Fruit fly (Drosophila melanogaster) ovary, adult (tissue): ENCODE data around the gene Dad.

Experiments
- CG17801 ChIP-seq: fragments of 200-800 bp; optimal IDR thresholded peaks from 2 replicates; lab custom pipeline; 2019; ENCODE audit warnings: missing biosample characterization, mild to moderate bottlenecking, missing genetic modification characterization, moderate library complexity; ENCODE audit not compliant: partially characterized antibody

The Dad gene

DNA sequence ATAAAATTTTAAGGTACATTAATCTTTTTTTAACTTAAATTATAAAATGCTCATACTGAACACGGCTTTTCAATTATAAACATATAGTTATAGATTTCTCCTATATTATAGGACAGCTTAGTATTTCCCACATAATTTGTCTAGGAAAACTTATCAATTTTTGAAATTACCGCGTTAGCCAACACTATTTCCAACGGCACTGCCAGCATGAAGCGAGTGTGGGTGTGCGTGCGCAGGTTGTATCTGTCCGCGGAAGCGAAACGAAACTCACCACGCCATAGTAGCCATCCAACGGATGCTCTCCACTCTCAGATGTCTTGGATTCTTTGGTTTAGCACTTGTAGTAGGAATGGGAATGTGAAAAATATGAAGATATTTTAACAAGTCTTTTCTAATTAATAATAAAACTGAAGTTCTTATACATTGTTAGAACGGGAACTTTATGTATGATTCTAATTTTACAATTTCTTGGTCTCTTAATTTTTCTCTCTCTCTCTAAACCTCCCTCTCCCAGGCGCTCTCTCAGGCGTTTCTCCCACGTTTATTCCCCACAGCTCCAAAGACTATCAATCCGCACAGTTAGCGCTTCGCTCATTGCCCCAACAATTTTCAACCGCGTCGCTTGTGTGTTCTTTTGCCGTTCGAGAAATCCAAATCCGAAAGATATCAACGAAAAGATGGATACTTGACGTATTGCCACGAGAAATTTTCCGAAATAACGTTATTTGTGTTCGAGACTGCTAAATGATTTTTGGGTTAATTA is at the start of gene Dad:
Dad (plus strand) TSS at position 593 of the 763 bp plus-strand sequence.
- TF ChIP-seq CG17801 = peak; percentile 23

DNA sequence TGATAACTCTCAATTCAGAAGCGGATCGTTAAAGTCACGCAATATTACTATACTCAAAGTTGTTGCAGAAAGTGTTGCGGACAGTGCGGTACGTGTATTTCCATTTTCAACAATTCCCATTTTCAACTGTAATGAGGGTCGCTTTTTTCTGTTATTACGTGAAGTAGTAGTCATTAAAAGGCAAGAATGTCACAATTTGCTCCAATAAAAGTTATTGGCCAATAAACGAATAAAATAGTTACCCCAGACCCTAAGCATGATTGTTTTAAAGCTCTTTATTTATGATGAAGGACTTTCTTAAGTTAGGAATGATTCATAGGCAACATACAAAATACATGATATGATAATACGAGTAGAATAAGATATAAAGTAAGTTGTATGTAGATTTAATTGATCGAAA is 46.5 kb upstream of the Dad start:
- no peak for TF ChIP-seq CG17801

dm6 chr3R:17008018-17008674 is 45.7 kb upstream of the Dad start, which contains the start of gene CG8907:
Gene CG8907, plus strand, starts transcription at chr3R:17008269.
- no peak for TF ChIP-seq CG17801

- no peak for TF ChIP-seq CG17801
These were observed 45.2 kb upstream of the Dad start for dm6 chr3R:17008675-17009022.

dm6 chr3R:17014276-17014675 is 39.5 kb upstream of the Dad start, which contains the start of gene Pxd:
Gene Pxd, plus strand, starts transcription at chr3R:17014576.
- TF ChIP-seq CG17801 = no peak

DNA sequence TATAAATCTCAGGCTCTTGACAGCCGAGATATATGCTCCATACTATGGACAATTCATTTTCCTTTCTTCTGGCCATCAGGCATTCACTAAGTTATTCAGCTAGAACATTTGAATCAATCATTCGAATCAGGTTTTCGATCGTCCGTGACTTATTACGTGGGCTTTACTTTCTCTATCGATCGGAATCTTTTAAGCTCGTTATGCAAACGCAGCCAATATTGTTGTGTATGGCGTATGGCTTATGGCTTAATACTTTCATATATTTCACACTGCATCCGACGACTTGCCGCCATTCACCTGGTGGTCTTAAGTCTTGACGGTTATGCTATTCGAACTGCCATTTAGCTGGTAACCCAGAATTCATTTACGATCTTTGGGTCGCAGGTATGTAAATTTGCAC is 37.6 kb upstream of the Dad start:
- no peak for TF ChIP-seq CG17801

DNA sequence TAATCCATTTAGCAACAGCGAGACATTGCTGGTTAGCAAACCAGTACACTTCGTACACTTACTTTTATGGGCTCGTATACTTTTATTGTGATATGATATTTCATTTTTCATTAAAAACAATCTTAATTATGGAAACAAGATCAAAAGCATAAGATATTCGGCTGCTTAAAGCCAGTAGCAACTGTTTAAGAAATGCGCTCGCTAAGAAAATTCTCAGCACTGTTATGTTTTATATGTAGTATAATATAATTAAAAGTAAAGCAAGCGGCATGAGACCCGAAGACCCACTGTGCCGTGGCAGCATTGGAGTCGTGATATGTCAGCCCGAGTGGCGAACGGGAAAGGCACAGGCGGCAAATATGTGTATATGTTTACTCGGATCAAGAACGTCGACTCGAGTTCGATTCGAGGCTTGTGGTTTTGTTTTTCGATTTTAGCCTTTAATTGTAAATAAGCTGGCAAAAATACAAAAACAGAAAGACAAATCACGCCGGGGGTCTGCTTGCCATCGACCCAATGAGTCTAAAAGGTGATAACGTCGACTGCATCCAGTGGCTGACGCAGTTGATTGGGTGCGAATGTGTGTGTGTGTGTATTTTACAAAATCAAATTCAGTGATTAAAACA is 34.8 kb upstream of the Dad start:
- no peak for TF ChIP-seq CG17801

DNA sequence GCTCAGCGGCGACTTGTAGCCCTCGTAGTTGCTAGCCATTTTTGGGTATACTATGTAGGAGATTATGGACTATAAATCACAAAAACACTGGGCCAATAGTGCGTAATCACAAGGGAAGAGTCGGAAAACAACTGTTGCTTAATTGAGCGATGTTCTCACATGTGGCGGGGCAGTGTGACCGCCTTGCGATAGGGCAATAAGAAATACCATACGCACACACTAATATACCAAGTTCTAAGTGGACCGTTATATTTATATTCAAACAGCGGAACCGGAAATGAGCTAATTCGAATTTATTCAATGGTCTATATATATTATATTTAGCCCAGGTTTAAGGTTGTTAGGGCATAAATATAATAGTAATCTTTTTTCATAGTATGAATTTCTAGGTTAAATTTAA is 32.9 kb upstream of the Dad start, which contains the start of gene Adsl:
Adsl (minus strand) TSS at position 165 of the 400 bp plus-strand sequence.
- TF ChIP-seq CG17801 = peak; percentile 85

DNA sequence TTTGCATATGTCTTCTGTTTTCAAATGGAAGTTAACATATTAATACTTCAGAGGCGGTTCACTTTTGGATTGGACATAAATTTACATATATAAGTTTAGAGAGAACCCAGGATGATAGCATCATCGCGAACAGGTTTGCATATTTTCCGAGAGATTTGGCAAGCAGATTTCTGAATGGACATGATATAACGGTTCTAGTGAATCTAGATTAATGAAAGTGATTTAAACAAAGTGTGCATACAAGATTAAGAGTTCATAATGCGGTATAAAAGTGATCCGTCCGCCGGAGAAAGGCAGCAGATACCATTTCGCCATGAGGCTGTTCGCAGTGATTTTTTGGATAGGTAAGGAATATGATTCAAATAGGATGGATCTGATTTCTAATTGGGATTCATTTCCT is 25.4 kb upstream of the Dad start, which contains the start of gene CG5225:
CG5225 (plus strand) TSS at position 301 of the 400 bp plus-strand sequence.
- no peak for TF ChIP-seq CG17801

DNA sequence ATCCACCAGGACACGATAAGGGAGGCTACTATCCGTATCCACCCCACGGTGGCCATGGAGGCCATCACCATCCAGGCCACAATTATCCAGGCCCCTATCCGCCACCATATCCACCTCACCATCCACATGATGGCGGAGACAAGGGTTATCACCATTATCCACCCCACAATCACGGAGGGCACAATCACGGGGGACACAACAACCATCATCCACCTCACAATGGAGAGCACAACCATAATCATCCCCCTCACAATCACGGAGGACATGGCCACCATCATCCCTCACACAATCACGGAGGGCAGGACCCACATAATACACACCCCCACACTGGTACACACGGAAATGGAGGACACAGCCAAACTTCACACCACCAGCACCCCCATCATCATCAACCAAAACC is 24.0 kb upstream of the Dad start:
- no peak for TF ChIP-seq CG17801

dm6 chr3R:17031502-17031901 is 22.3 kb upstream of the Dad start, which contains the start of gene CG31268:
Gene CG31268, plus strand, starts transcription at chr3R:17031802.
- no peak for TF ChIP-seq CG17801

- no peak for TF ChIP-seq CG17801
These were observed 17.9 kb upstream of the Dad start, which contains the start of gene CG4009 for dm6 chr3R:17035945-17036344. Gene CG4009, minus strand, starts transcription at chr3R:17036045.

DNA sequence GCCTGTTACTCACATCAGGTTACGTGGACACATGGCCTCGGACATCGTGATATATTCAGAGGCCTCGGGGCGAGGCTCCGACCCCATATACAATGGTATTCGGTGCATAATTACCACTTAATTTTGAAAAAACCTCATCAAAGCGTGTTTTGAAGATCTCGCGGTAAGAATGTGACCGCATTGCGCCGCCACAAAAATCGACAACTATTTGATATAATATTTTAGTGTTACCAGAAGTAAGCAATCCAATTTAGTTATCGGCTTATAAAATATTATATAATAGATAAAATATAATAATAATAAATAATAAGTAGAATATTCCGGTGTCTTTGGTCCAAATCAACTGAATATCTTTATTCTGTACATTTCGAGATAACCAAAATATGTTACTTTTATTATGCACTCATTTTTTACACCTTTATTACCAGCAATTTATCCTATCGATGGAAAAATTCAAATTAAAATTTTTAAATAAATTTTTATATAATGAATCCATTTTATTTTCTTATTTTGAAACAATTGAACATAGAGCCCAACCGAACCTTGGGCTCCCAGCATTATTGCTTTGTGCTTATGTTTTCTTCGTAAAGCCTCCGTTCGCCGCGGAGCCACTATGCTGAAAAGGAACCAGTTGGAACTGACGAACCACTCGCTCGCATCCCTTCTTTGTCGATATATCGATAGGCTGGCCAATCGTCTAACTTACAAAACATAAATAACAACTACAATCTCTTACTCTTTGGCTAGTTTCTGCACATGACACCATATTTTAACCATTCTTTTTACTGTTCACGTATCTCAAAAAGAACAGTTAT is 13.6 kb upstream of the Dad start, which contains the start of the genes CG18213 and Trm7-32:
CG18213 (minus strand) TSS at position 211 of the 815 bp plus-strand sequence.
Trm7-32 (plus strand) TSS at position 690 of the 815 bp plus-strand sequence.
- TF ChIP-seq CG17801 = no peak

DNA sequence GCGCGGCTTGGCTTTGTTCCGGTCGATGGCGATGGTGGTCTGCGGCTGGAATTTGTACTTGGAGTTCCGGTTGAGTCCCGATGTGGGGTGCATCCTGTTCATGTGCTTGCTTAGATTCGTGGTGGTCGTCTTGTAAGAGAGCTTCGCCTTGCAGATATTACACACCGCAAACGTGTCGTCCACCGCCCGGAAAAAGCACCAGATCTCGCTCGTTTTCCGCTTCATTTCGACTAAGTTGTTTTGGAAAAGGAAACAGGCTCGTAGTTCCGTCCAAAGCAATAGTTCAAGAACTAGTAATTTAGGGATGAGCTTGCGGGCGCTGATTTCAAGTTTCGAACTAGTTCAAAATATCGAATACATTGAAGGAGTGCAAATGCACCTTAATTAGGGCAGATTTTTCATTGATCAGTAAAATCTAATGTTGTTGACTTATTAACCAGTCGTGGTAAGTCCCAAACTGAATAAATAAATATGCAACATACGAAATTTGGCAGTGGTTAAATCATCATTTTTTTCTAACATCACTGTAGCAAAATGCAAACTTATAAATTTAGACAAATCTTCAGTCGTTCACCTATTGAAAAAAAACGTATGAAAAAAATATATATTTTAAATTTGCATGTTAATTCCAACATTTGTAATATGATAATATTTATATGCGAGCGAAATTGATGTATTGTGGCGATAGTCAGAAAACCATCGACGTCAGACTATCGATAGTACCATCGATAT is 10.8 kb upstream of the Dad start, which contains the start of the genes bdwf and Patr-1:
bdwf (minus strand) TSS at position 299 of the 732 bp plus-strand sequence.
Patr-1 (plus strand) TSS at position 727 of the 732 bp plus-strand sequence.
- TF ChIP-seq CG17801 = no peak

DNA sequence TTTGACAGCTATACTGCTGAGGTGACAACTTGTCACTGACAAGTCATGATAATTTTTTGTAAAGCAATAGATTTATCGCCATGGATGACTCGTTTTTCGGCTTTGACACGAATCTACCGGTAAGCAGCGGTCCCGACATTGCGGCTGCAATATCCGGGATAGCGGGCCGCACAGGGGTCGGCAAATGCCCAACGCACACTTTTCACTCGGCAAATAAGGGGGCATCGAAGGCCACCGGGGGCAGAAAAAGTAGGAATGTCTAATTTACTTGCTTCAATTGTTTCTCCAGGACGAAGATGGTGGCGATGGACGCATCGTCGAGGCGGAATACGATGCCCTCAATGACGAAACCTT is 10.3 kb upstream of the Dad start:
- no peak for TF ChIP-seq CG17801
